Fruit fly (Drosophila melanogaster) whole organism, prepupa: Measurements from ENCODE around the gene CG13082.

Source experiments
- CG11294 ChIP-seq: fragments of 200-800 bp; sonication (Bioruptor generic); IDR thresholded peaks from 2 replicates; pipeline ENCODE4 v1.3.6; 2022; ENCODE audit warnings: missing biosample characterization, missing genetic modification characterization
- CG11762 ChIP-seq: fragments of 200-800 bp; sonication (Bioruptor generic); optimal IDR thresholded peaks from 3 replicates; lab custom pipeline; 2016; ENCODE audit warnings: missing biosample characterization, missing genetic modification characterization; ENCODE audit not compliant: insufficient read depth
- CG15336 ChIP-seq: fragments of 200-800 bp; sonication (Bioruptor generic); IDR thresholded peaks from 2 replicates; pipeline ENCODE4 v1.3.6; 2022; ENCODE audit warnings: missing biosample characterization, missing genetic modification characterization
- CG16779 ChIP-seq: fragments of 200-800 bp; sonication (Bioruptor generic); optimal IDR thresholded peaks from 3 replicates; lab custom pipeline; 2017; ENCODE audit warnings: missing biosample characterization, mild to moderate bottlenecking, missing genetic modification characterization
- CG3032 ChIP-seq: fragments of 200-800 bp; optimal IDR thresholded peaks from 2 replicates; lab custom pipeline; 2019; ENCODE audit warnings: missing biosample characterization, mild to moderate bottlenecking, missing genetic modification characterization, moderate library complexity
- CG34406 ChIP-seq: fragments of 200-800 bp; sonication (Bioruptor generic); optimal IDR thresholded peaks from 3 replicates; lab custom pipeline; 2016; ENCODE audit warnings: missing biosample characterization, missing genetic modification characterization
- CG3919 ChIP-seq: fragments of 200-800 bp; sonication (Bioruptor generic); optimal IDR thresholded peaks from 3 replicates; lab custom pipeline; 2016; ENCODE audit warnings: missing biosample characterization, missing genetic modification characterization
- CG6163 ChIP-seq: fragments of 200-800 bp; sonication (Bioruptor generic); IDR thresholded peaks from 3 replicates; pipeline ENCODE4 v1.3.6; 2022; ENCODE audit warnings: missing biosample characterization, missing genetic modification characterization
- CG6276 ChIP-seq: fragments of 200-800 bp; sonication (Bioruptor generic); optimal IDR thresholded peaks from 2 replicates; lab custom pipeline; 2017; ENCODE audit warnings: missing biosample characterization, mild to moderate bottlenecking, missing genetic modification characterization
- CG6792 ChIP-seq: fragments of 200-800 bp; sonication (Bioruptor generic); optimal IDR thresholded peaks from 3 replicates; lab custom pipeline; 2016; ENCODE audit warnings: missing biosample characterization, missing genetic modification characterization
- CG6808 ChIP-seq: fragments of 200-800 bp; sonication (Bioruptor generic); optimal IDR thresholded peaks from 3 replicates; lab custom pipeline; 2017; ENCODE audit warnings: missing biosample characterization, missing genetic modification characterization, mild to moderate bottlenecking, moderate library complexity, missing genetic modification reagents
- CG6854 ChIP-seq: fragments of 200-800 bp; sonication (Bioruptor generic); optimal IDR thresholded peaks from 2 replicates; lab custom pipeline; 2017; ENCODE audit warnings: missing biosample characterization, mild to moderate bottlenecking, missing genetic modification characterization
- CG7368 ChIP-seq: fragments of 200-800 bp; sonication (Bioruptor generic); optimal IDR thresholded peaks from 3 replicates; lab custom pipeline; 2016; ENCODE audit warnings: missing biosample characterization, missing genetic modification characterization
- CG8319 ChIP-seq: fragments of 200-800 bp; sonication (Bioruptor generic); optimal IDR thresholded peaks from 3 replicates; lab custom pipeline; 2016; ENCODE audit warnings: missing biosample characterization, missing genetic modification characterization
- CG8632 ChIP-seq: fragments of 200-800 bp; sonication (Bioruptor generic); optimal IDR thresholded peaks from 3 replicates; lab custom pipeline; 2016; ENCODE audit warnings: missing biosample characterization, missing genetic modification characterization
- CG9139 ChIP-seq: fragments of 200-800 bp; sonication (Bioruptor generic); optimal IDR thresholded peaks from 3 replicates; lab custom pipeline; 2017; ENCODE audit warnings: missing biosample characterization, mild to moderate bottlenecking, missing genetic modification characterization
- Eip75B ChIP-seq: fragments of 200-800 bp; sonication (Bioruptor generic); optimal IDR thresholded peaks from 3 replicates; lab custom pipeline; 2016; ENCODE audit warnings: missing biosample characterization, missing genetic modification characterization
- Eip78C ChIP-seq: fragments of 200-800 bp; sonication (Bioruptor generic); peaks from one replicate; lab custom pipeline; 2016; ENCODE audit warnings: missing biosample characterization, missing genetic modification characterization
- Hr38 ChIP-seq: sonication (Bioruptor generic); optimal IDR thresholded peaks from 2 replicates; lab custom pipeline; 2016; ENCODE audit warnings: missing biosample characterization, missing genetic modification characterization
- Hr39 ChIP-seq: fragments of 200-800 bp; sonication (Bioruptor generic); optimal IDR thresholded peaks from 2 replicates; lab custom pipeline; 2016; ENCODE audit warnings: missing biosample characterization, missing genetic modification characterization
- Lpt ChIP-seq: fragments of 200-800 bp; sonication (Bioruptor generic); optimal IDR thresholded peaks from 3 replicates; lab custom pipeline; 2016; ENCODE audit warnings: missing biosample characterization, missing genetic modification characterization
- Met ChIP-seq: fragments of 200-800 bp; sonication (Bioruptor generic); optimal IDR thresholded peaks from 3 replicates; lab custom pipeline; 2016; ENCODE audit warnings: missing biosample characterization, missing genetic modification characterization
- OdsH ChIP-seq: fragments of 200-800 bp; sonication (Bioruptor generic); optimal IDR thresholded peaks from 3 replicates; lab custom pipeline; 2016; ENCODE audit warnings: missing biosample characterization, missing genetic modification characterization
- Smox ChIP-seq: fragments of 200-800 bp; sonication (Bioruptor generic); optimal IDR thresholded peaks from 3 replicates; lab custom pipeline; 2016; ENCODE audit warnings: missing biosample characterization, missing genetic modification characterization
- Sox15 ChIP-seq: fragments of 200-800 bp; sonication (Bioruptor generic); optimal IDR thresholded peaks from 3 replicates; lab custom pipeline; 2016; ENCODE audit warnings: missing biosample characterization, missing genetic modification characterization
- achi ChIP-seq: fragments of 200-800 bp; sonication (Bioruptor generic); optimal IDR thresholded peaks from 3 replicates; lab custom pipeline; 2016; ENCODE audit warnings: missing biosample characterization, missing genetic modification characterization
- dac ChIP-seq: fragments of 200-800 bp; sonication (Bioruptor generic); optimal IDR thresholded peaks from 2 replicates; lab custom pipeline; 2017; ENCODE audit warnings: missing biosample characterization, mild to moderate bottlenecking, missing genetic modification characterization
- eg ChIP-seq: fragments of 200-800 bp; sonication (Bioruptor generic); IDR thresholded peaks from 3 replicates; pipeline ENCODE4 v1.3.6; 2022; ENCODE audit warnings: missing biosample characterization, missing genetic modification characterization
- fd59A ChIP-seq: fragments of 200-800 bp; sonication (Bioruptor generic); optimal IDR thresholded peaks from 2 replicates; lab custom pipeline; 2017; ENCODE audit warnings: missing biosample characterization, mild to moderate bottlenecking, missing genetic modification characterization, missing genetic modification reagents
- fd85E ChIP-seq: fragments of 200-800 bp; sonication (Bioruptor generic); optimal IDR thresholded peaks from 3 replicates; lab custom pipeline; 2016; ENCODE audit warnings: missing biosample characterization, missing genetic modification characterization
- fkh ChIP-seq: fragments of 200-800 bp; sonication (Bioruptor generic); optimal IDR thresholded peaks from 3 replicates; lab custom pipeline; 2017; ENCODE audit warnings: missing biosample characterization, mild to moderate bottlenecking, missing genetic modification characterization, moderate library complexity
- lz ChIP-seq: fragments of 200-800 bp; sonication (Bioruptor generic); optimal IDR thresholded peaks from 3 replicates; lab custom pipeline; 2016; ENCODE audit warnings: missing biosample characterization, missing genetic modification characterization
- net ChIP-seq: fragments of 200-800 bp; sonication (Bioruptor generic); optimal IDR thresholded peaks from 3 replicates; lab custom pipeline; 2016; ENCODE audit warnings: missing biosample characterization, missing genetic modification characterization
- pdm3 ChIP-seq: fragments of 200-800 bp; sonication (Bioruptor generic); optimal IDR thresholded peaks from 3 replicates; lab custom pipeline; 2016; ENCODE audit warnings: missing biosample characterization, missing genetic modification characterization
- salr ChIP-seq, 2 experiments: fragments of 200-800 bp; sonication (Bioruptor generic); optimal IDR thresholded peaks; 3 replicates each; lab custom pipeline; 2016 to 2018; ENCODE audit warnings: missing biosample characterization in 2 of 2, missing genetic modification characterization in 2 of 2, mild to moderate bottlenecking in 1 of 2
- spab ChIP-seq: fragments of 200-800 bp; sonication (Bioruptor generic); optimal IDR thresholded peaks from 2 replicates; lab custom pipeline; 2017; ENCODE audit warnings: missing biosample characterization, mild to moderate bottlenecking, missing genetic modification characterization, missing genetic modification reagents
- ss ChIP-seq, 2 experiments: fragments of 200-800 bp; sonication (Bioruptor generic); optimal IDR thresholded peaks; 2 replicates in 1 of 2; 3 replicates in 1 of 2; lab custom pipeline; 2017 to 2018; ENCODE audit warnings: mild to moderate bottlenecking in 2 of 2, missing biosample characterization in 2 of 2, missing genetic modification characterization in 2 of 2, moderate library complexity in 1 of 2
- svp ChIP-seq: fragments of 200-800 bp; sonication (Bioruptor generic); peaks from one replicate; lab custom pipeline; 2016; ENCODE audit warnings: missing biosample characterization, missing genetic modification characterization
- topi ChIP-seq: fragments of 200-800 bp; sonication (Bioruptor generic); optimal IDR thresholded peaks from 3 replicates; lab custom pipeline; 2016; ENCODE audit warnings: missing biosample characterization, missing genetic modification characterization
- vri ChIP-seq: fragments of 200-800 bp; sonication (Bioruptor generic); optimal IDR thresholded peaks from 3 replicates; lab custom pipeline; 2016; ENCODE audit warnings: missing biosample characterization, mild to moderate bottlenecking, missing genetic modification characterization

Gene CG13082

DNA sequence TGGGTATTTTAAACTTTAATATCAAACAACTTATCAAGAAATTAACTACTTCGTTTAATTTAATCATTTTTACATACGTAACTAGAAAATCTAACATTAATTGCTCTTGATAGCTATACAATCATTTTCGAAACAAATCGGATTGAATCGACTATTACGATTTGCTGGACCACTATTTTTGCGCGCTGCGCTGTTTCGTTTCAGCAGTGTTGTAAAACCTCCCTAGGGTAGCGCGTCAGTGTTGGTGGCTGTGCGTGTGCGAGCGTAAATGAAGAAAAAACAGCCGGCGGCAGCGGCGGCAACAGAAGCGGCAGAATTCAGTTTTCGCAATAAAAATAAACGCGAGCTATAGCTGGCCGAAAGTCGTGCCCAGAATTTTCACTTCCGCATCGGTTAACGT, 5.0 kb upstream of the CG13082 start, which contains the start of gene CG33116 (continued):
- TF ChIP-seq fkh (peak; percentile 49), topi (peak; percentile 84), Sox15 (GFP tag; lab: Kevin White, UChicago) (peak; percentile 61), CG3919 (GFP tag; lab: Kevin White, UChicago) (peak; percentile 92), Hr39 (GFP tag; lab: Kevin White, UChicago) (peak; percentile 83), net (GFP tag; lab: Kevin White, UChicago) (peak; percentile 86), CG6792 (GFP tag; lab: Kevin White, UChicago) (peak; percentile 79), CG3032 (tag; lab: Kevin White, UChicago) (peak; percentile 77)

dm6 chr2L:19535234-19535633, 3.0 kb upstream of the CG13082 start, which contains the start of gene CG31697:
CG31697 (plus strand) TSS chr2L:19535448.
- TF ChIP-seq CG3032 (tag; lab: Kevin White, UChicago) (no peak), Hr39 (GFP tag; lab: Kevin White, UChicago) (no peak), fkh (no peak), CG6163 (GFP tag; lab: Robert Waterston, UW) (no peak), CG8632 (GFP tag; lab: Kevin White, UChicago) (no peak), svp (GFP tag; lab: Kevin White, UChicago) (peak; percentile 26), CG11762 (GFP tag; lab: Kevin White, UChicago) (no peak), ss (GFP tag; optimal IDR thresholded peaks at IDR 0.05; lab: Kevin White, UChicago) (no peak), lz (no peak), net (GFP tag; lab: Kevin White, UChicago) (no peak), Eip78C (GFP tag; lab: Kevin White, UChicago) (peak; percentile 5), CG8319 (GFP tag; lab: Kevin White, UChicago) (no peak), topi (no peak), CG6808 (GFP tag; lab: Kevin White, UChicago) (no peak), vri (GFP tag; lab: Kevin White, UChicago) (peak; percentile 77), CG9139 (GFP tag; lab: Kevin White, UChicago) (no peak), Smox (GFP tag; lab: Kevin White, UChicago) (no peak), CG34406 (GFP tag; lab: Kevin White, UChicago) (no peak), CG6854 (GFP tag; lab: Kevin White, UChicago) (no peak), achi (GFP tag; lab: Kevin White, UChicago) (no peak), CG7368 (no peak), eg (GFP tag; lab: Robert Waterston, UW) (no peak), Met (GFP tag; lab: Kevin White, UChicago) (no peak), pdm3 (GFP tag; lab: Kevin White, UChicago) (no peak)

dm6 chr2L:19540307-19540706, 2.1 kb downstream of the CG13082 start, which contains the start of gene CG13081:
CG13081 (plus strand) TSS chr2L:19540607.
- TF ChIP-seq spab (GFP tag; lab: Kevin White, UChicago) (no peak), CG8632 (GFP tag; lab: Kevin White, UChicago) (no peak), CG16779 (tag; lab: Kevin White, UChicago) (no peak), dac (GFP tag; lab: Kevin White, UChicago) (no peak), CG15336 (GFP tag; lab: Robert Waterston, UW) (no peak), fd85E (GFP tag; lab: Kevin White, UChicago) (no peak), OdsH (GFP tag; lab: Kevin White, UChicago) (no peak), Hr38 (GFP tag; lab: Kevin White, UChicago) (no peak), salr (GFP tag; optimal IDR thresholded peaks at IDR 0.05; lab: Kevin White, UChicago) (no peak), CG6854 (GFP tag; lab: Kevin White, UChicago) (no peak), CG11762 (GFP tag; lab: Kevin White, UChicago) (no peak), Eip75B (no peak), CG6276 (GFP tag; lab: Kevin White, UChicago) (no peak), fkh (no peak), topi (no peak), CG6792 (GFP tag; lab: Kevin White, UChicago) (no peak), Lpt (GFP tag; lab: Kevin White, UChicago) (no peak), CG11294 (GFP tag; lab: Robert Waterston, UW) (no peak), fd59A (GFP tag; lab: Kevin White, UChicago) (no peak)
- TF ChIP-seq, all 60 proteins: peak for 0
